Worm (Caenorhabditis elegans) whole organism, midembryonic: ENCODE data around the gene ttll-11.
"Not testable (repeated sequence)": the region's sequence is repeated elsewhere in the genome, so short reads cannot be mapped to it uniquely, and the experiment has no call there.

Source experiments
- T22C8.4 ChIP-seq: fragments of 200-800 bp; sonication (Bioruptor generic); IDR thresholded peaks from 2 replicates; pipeline ENCODE4 v1.3.6; 2022; ENCODE audit warnings: missing genetic modification characterization, missing compliant biosample characterization
- cog-1 ChIP-seq: sonication (generic microtip); optimal IDR thresholded peaks from 2 replicates; lab custom pipeline; 2016; ENCODE audit warnings: missing genetic modification characterization, missing compliant biosample characterization
- flt-1 ChIP-seq: fragments of 200-800 bp; sonication (Bioruptor generic); IDR thresholded peaks from 2 replicates; pipeline ENCODE4 v1.3.6; 2022; ENCODE audit warnings: missing genetic modification characterization, missing compliant biosample characterization
- klf-2 ChIP-seq: fragments of 200-800 bp; sonication (Bioruptor generic); conservative IDR thresholded peaks from 2 replicates; pipeline ENCODE4 v1.3.6; 2022; ENCODE audit warnings: missing genetic modification reagents, missing genetic modification characterization, missing compliant biosample characterization
- med-1 ChIP-seq: sonication (generic microtip); optimal IDR thresholded peaks from 2 replicates; lab custom pipeline; 2017; ENCODE audit warnings: missing genetic modification characterization, mild to moderate bottlenecking, missing compliant biosample characterization, antibody characterized with exemption, missing genetic modification reagents; ENCODE audit not compliant: insufficient read depth
- ref-1 ChIP-seq: fragments of 200-800 bp; sonication (Bioruptor generic); conservative IDR thresholded peaks from 2 replicates; pipeline ENCODE4 v1.3.6; 2022; ENCODE audit warnings: missing genetic modification reagents, missing genetic modification characterization, missing compliant biosample characterization
- tab-1 ChIP-seq: fragments of 200-800 bp; sonication (Bioruptor generic); IDR thresholded peaks from 2 replicates; pipeline ENCODE4 v1.3.6; 2022; ENCODE audit warnings: missing genetic modification characterization, missing compliant biosample characterization
- ztf-23 ChIP-seq: fragments of 200-800 bp; sonication (Bioruptor generic); IDR thresholded peaks from 2 replicates; pipeline ENCODE4 v1.3.6; 2022; ENCODE audit warnings: missing genetic modification reagents, missing genetic modification characterization, missing compliant biosample characterization
- ztf-29 ChIP-seq: fragments of 200-800 bp; sonication (Bioruptor generic); IDR thresholded peaks from 2 replicates; pipeline ENCODE4 v1.3.6; 2022; ENCODE audit warnings: missing genetic modification reagents, missing genetic modification characterization, missing compliant biosample characterization

ttll-11 gene

ce11 chrIV:8715032-8715431 is 17.5 kb downstream of the ttll-11 start, which contains the start of the genes parg-2 and ipla-5:
Gene parg-2, minus strand, starts transcription at chrIV:8715132.
Gene ipla-5, plus strand, starts transcription at chrIV:8715247.
- TF ChIP-seq med-1 (GFP tag; lab: Kevin White, UChicago); ztf-29 (GFP tag; lab: Robert Waterston, UW); klf-2: not testable (repeated sequence)

DNA sequence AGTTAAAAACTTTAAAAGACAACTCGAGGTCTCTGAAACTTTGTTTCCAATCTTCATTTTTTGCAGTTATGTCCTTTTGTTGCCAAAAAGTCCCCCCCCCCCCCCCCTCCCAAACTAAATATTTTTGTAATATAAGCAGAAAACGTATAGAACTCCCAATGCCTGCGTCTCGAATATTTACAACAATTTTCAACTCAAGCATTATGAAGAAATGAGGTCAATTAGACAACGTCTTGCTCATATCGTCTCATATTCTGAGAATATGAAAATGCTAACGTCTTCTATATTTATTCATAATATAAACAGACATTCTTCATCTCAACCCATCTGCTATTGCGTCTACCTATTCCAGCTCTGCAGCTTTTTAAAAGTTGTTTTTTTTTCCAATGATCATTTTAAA is 20.6 kb downstream of the ttll-11 start, which contains the start of gene H23L24.1:
H23L24.1 (plus strand) TSS at position 301 of the 400 bp plus-strand sequence.
- TF ChIP-seq ztf-23 (no peak), tab-1 (no peak), med-1 (GFP tag; lab: Kevin White, UChicago) (no peak), cog-1 (tag; lab: Kevin White, UChicago) (no peak), flt-1 (GFP tag; lab: Robert Waterston, UW) (no peak), ztf-29 (GFP tag; lab: Robert Waterston, UW) (no peak), T22C8.4 (GFP tag; lab: Robert Waterston, UW) (no peak), ref-1 (no peak), klf-2 (no peak)

DNA sequence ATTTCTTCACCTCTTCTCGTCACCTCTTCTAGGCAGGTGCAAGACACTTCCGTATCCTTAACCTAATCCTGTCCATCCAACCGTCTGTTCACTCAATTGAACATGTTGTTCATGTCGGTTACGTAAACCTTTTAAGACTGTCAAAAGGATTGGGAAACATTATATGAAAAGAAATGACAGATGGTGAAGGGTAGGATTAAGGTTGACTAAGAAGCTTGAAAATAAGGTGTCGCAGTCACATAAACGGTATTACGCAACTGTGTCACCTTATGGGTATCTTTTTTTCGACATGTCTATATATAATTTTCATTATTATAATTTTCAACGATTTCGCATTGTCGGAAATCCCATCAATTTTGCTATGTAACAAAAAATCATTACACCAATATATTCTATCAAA is 25.3 kb downstream of the ttll-11 start:
- TF ChIP-seq tab-1 (no peak), ztf-23 (no peak), ztf-29 (GFP tag; lab: Robert Waterston, UW) (no peak), T22C8.4 (GFP tag; lab: Robert Waterston, UW) (no peak), cog-1 (tag; lab: Kevin White, UChicago) (no peak)

DNA sequence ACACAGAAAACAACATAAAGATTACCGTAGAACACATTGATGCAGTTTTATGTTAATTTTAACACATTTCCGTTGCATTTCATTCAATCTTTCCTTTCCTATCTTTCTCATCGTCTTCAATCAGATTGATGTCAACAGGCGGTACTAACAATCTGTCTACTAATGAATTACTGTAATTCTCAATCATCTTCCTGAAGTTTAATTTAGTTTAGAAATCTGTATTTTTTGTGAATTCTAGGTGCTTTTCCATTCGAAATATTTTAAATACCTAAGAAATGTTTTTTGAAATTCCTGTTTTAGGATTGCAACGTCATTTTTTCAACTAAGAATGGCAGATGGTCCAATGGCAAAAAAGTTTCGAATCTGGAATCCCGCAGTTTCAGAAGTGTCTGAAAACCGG is 26.2 kb downstream of the ttll-11 start, which contains the start of gene F21D5.9:
F21D5.9 (plus strand) TSS at position 301 of the 400 bp plus-strand sequence.
- TF ChIP-seq flt-1 (GFP tag; lab: Robert Waterston, UW) (no peak), cog-1 (tag; lab: Kevin White, UChicago) (no peak), med-1 (GFP tag; lab: Kevin White, UChicago) (no peak), T22C8.4 (GFP tag; lab: Robert Waterston, UW) (no peak), ztf-23 (no peak), ref-1 (no peak), klf-2 (no peak), ztf-29 (GFP tag; lab: Robert Waterston, UW) (no peak), tab-1 (no peak)

DNA sequence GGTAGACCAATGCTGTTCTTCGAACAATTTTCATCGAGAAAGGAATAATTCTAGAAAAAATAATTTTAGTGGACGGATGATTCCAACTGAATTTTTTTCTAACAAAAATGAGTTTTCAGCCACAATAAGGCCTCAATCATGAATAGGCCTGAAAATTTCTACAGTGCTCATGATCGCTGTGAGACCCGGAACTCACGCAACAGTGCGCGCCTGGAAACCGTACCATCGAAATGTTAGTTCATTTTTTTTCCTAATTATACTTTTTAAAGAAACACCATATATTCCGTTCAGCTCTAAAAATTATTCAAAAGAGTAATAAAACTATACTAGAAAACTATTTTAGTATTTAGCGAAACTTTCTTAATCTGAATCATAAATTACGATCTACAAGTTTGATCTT is 27.4 kb downstream of the ttll-11 start:
- TF ChIP-seq T22C8.4 (GFP tag; lab: Robert Waterston, UW): no peak
- TF ChIP-seq tab-1: no peak
- no peak for TF ChIP-seq ztf-29 (GFP tag; lab: Robert Waterston, UW)

ce11 chrIV:8725345-8725744 is 27.8 kb downstream of the ttll-11 start, which contains the start of gene pgm-3:
Gene pgm-3, plus strand, starts transcription at chrIV:8725722.
- TF ChIP-seq med-1 (GFP tag; lab: Kevin White, UChicago) (no peak), cog-1 (tag; lab: Kevin White, UChicago) (no peak), ztf-23 (no peak), T22C8.4 (GFP tag; lab: Robert Waterston, UW) (no peak), ztf-29 (GFP tag; lab: Robert Waterston, UW) (no peak), ref-1 (no peak), flt-1 (GFP tag; lab: Robert Waterston, UW) (no peak), klf-2 (no peak), tab-1 (no peak)

DNA sequence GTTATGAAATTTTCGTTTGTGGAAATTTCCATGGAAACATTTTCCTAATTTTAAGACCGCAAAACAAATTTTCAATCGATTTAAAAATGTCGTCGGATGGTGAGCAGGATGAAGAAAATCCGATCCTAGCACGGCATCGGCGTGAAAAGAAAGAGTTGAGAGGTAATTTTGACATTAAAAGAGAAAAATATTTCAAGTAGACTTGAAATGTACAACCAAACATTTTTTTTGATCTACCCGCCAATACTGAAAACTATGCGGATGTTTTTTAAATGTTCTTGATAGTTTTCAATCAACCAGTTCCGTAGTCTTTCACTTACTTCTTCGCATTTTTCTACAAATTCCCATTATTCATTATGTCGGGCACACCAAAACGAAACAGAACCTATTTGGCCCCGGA is 30.6 kb downstream of the ttll-11 start, which contains the start of gene otub-3:
otub-3 (plus strand) TSS at position 56 of the 400 bp plus-strand sequence.
- TF ChIP-seq tab-1 (no peak), T22C8.4 (GFP tag; lab: Robert Waterston, UW) (no peak)

ce11 chrIV:8729636-8730035 is 32.1 kb downstream of the ttll-11 start:
- TF ChIP-seq T22C8.4 (GFP tag; lab: Robert Waterston, UW) (no peak), med-1 (GFP tag; lab: Kevin White, UChicago) (no peak), flt-1 (GFP tag; lab: Robert Waterston, UW) (no peak), ref-1 (no peak)

DNA sequence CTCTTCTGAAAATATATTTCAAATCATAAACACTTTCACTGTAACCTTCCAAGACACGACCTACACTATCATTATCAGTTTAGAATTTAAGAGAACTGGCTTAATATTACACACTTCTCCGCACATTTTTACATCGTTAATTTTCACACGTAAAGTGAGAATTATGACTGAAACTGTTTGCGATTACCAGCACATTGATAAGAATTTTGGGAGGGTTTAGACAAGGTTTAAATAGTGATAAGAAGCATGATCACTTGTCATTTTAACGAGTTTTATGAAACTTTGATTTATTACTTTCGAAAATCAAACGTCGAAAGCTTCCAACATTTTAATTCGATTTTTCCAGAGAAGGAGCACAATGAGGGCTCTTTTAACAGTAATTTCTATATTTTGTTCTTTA is 32.9 kb downstream of the ttll-11 start, which contains the start of gene F21D5.3:
F21D5.3 (plus strand) TSS at position 347 of the 400 bp plus-strand sequence.
- TF ChIP-seq tab-1: no peak
- no peak for TF ChIP-seq ztf-29 (GFP tag; lab: Robert Waterston, UW)
- no peak for TF ChIP-seq med-1 (GFP tag; lab: Kevin White, UChicago)
- TF ChIP-seq flt-1 (GFP tag; lab: Robert Waterston, UW): no peak
- TF ChIP-seq T22C8.4 (GFP tag; lab: Robert Waterston, UW): no peak
- no peak for TF ChIP-seq ztf-23

DNA sequence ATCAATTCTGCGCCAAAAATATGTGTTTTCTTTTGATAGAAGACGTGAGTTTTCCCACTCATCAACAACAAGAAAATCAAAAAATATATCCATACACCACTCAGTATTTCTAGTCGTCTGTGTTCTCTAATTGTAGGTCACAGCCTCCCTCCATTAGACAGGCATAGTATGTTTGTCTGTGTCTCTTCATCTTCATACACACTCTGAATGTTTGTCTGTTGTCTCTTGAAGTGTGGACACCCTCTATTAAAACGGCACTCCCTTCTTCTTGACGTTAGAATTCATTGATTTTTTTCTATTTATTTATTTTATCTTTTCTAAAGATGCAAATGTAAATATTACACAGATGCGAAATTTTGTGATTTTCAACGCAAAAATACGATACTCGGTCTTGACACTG is 39.8 kb downstream of the ttll-11 start:
- TF ChIP-seq med-1 (GFP tag; lab: Kevin White, UChicago): no peak
- no peak for TF ChIP-seq T22C8.4 (GFP tag; lab: Robert Waterston, UW)
- TF ChIP-seq klf-2: no peak
- no peak for TF ChIP-seq cog-1 (tag; lab: Kevin White, UChicago)
- no peak for TF ChIP-seq flt-1 (GFP tag; lab: Robert Waterston, UW)
- TF ChIP-seq ref-1: no peak
- TF ChIP-seq ztf-29 (GFP tag; lab: Robert Waterston, UW): no peak
- no peak for TF ChIP-seq tab-1
- TF ChIP-seq ztf-23: no peak

DNA sequence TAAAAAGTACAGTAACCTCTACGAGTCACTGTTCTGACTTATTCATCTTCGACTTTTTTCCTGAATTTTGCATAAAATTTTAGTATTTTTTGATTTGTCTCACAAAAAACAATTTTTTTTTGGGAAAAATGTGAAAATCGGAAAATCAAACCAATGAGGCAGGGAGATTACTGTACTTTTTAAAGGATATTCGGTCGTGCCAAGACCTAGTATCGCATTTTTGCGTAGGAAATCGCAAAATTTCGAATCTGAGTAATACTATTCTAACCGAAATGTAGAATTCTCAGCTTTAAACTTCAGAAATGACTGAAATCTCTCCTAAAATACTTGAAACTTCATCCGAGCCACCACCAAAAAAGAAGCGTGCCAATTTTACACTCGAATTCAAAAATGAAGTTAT is 40.3 kb downstream of the ttll-11 start, which contains the start of gene F21D5.4:
F21D5.4 (plus strand) TSS at position 301 of the 400 bp plus-strand sequence.
- no peak for TF ChIP-seq klf-2
- TF ChIP-seq med-1 (GFP tag; lab: Kevin White, UChicago): no peak
- TF ChIP-seq tab-1: no peak
- TF ChIP-seq cog-1 (tag; lab: Kevin White, UChicago): no peak
- no peak for TF ChIP-seq ztf-29 (GFP tag; lab: Robert Waterston, UW)
- no peak for TF ChIP-seq ztf-23
- TF ChIP-seq flt-1 (GFP tag; lab: Robert Waterston, UW): no peak
- TF ChIP-seq T22C8.4 (GFP tag; lab: Robert Waterston, UW): no peak
- TF ChIP-seq ref-1: no peak
